Worm (Caenorhabditis elegans) whole organism, L1 larva: ENCODE measurements around the gene mth-2.

ENCODE experiments used
- aly-2 ChIP-seq: fragments of 150-350 bp; optimal IDR thresholded peaks from 2 replicates; lab custom pipeline; 2014; ENCODE audit warnings: missing biosample characterization, missing genetic modification characterization
- efl-3 ChIP-seq: fragments of 200-800 bp; sonication (Bioruptor generic); optimal IDR thresholded peaks from 2 replicates; lab custom pipeline; 2018; ENCODE audit warnings: mild to moderate bottlenecking, missing genetic modification characterization, missing compliant biosample characterization
- elt-2 ChIP-seq: sonication (generic microtip); optimal IDR thresholded peaks from 2 replicates; lab custom pipeline; 2016; ENCODE audit warnings: missing genetic modification characterization, mild to moderate bottlenecking, inconsistent platforms, missing compliant biosample characterization, missing genetic modification reagents
- nhr-11 ChIP-seq: fragments of 150-350 bp; optimal IDR thresholded peaks from 2 replicates; lab custom pipeline; 2014; ENCODE audit warnings: missing biosample characterization, missing genetic modification characterization

DNA sequence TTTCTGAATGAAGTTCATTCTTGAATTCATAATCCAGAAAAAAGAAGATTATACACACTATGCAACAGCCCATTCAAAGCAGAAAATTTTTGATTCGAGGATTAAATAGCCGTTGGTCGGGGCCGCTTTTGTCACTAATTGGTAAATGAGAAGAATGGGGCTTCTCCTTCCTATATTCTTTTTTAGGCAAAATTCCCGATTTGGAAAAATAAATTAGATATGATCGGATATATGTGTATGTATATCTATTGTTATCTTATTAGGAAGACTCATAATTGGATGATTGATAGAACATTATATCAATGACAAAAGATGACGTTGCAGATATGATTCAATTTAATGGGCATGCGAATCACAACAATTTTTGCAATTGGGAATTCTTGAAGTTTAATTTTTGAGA is 43.9 kb downstream of the mth-2 start:
- no peak for TF ChIP-seq aly-2
- TF ChIP-seq efl-3 (GFP tag; lab: Kevin White, UChicago) = no peak
- no peak for TF ChIP-seq nhr-11 (tag; lab: Kevin White, UChicago)
- no peak for TF ChIP-seq elt-2 (tag; lab: Kevin White, UChicago)
